Worm (Caenorhabditis elegans) whole organism, L3 larva: ENCODE measurements around the gene ZC155.4.

ENCODE experiments used
- ama-1 ChIP-seq: fragments of 150-350 bp; optimal IDR thresholded peaks from 2 replicates; lab custom pipeline; 2018
- elt-2 ChIP-seq: sonication (generic microtip); optimal IDR thresholded peaks from 2 replicates; lab custom pipeline; 2016; ENCODE audit warnings: missing genetic modification reagents, mild to moderate bottlenecking, missing genetic modification characterization, missing compliant biosample characterization
- lin-15B ChIP-seq: fragments of 150-350 bp; optimal IDR thresholded peaks from 2 replicates; lab custom pipeline; 2014; ENCODE audit warnings: missing biosample characterization, missing genetic modification characterization
- nfya-1 ChIP-seq: sonication (generic microtip); optimal IDR thresholded peaks from 2 replicates; lab custom pipeline; 2017; ENCODE audit warnings: missing genetic modification characterization, mild to moderate bottlenecking, missing compliant biosample characterization, antibody characterized with exemption, moderate library complexity; ENCODE audit not compliant: insufficient read depth
- nhr-237 ChIP-seq: fragments of 150-350 bp; optimal IDR thresholded peaks from 2 replicates; lab custom pipeline; 2014; ENCODE audit warnings: missing biosample characterization, missing genetic modification characterization

DNA sequence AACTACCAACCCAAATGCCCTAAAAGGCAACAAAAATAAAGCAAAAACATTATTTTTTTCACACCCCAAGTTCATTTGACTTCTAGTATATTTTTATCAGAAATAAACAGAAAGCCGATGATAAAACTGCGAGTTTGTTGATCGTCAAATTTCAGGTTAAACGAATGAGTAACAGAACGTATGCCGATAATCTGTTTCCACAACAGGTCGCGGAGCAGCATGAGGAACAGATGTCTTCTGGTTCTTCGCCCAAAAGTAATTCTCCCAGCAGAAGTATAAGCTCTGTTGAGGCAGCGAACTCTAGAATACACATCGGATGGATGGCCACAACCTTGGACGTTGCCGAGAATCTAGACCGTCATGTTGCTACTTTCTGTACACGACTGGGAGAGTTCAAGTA lies 15.1 kb upstream of the ZC155.4 start, which contains the start of gene prmt-5:
- TF ChIP-seq nhr-237 (tag; lab: Kevin White, UChicago) (no peak), elt-2 (tag; lab: Kevin White, UChicago) (peak; percentile 27), ama-1 (lab: Kevin White, UChicago) (peak; percentile 90), lin-15B (no peak), nfya-1 (tag; lab: Kevin White, UChicago) (no peak)
